Fruit fly (Drosophila melanogaster) whole organism, embryonic: ENCODE data around the gene CG14300.

Source experiments
- Asciz ChIP-seq: fragments of 200-800 bp; sonication (Bioruptor generic); optimal IDR thresholded peaks from 2 replicates; lab custom pipeline; 2017; ENCODE audit warnings: missing biosample characterization, mild to moderate bottlenecking, missing genetic modification characterization, missing genetic modification reagents
- Atf-2 ChIP-seq: fragments of 200-800 bp; sonication (Bioruptor generic); optimal IDR thresholded peaks from 2 replicates; lab custom pipeline; 2016; ENCODE audit warnings: missing biosample characterization, missing genetic modification characterization
- Bgb ChIP-seq: fragments of 200-800 bp; sonication (Bioruptor generic); IDR thresholded peaks from 2 replicates; pipeline ENCODE4 v1.3.6; 2022; ENCODE audit warnings: missing biosample characterization, missing genetic modification characterization; ENCODE audit not compliant: partially characterized antibody
- CG10565 ChIP-seq: fragments of 200-800 bp; sonication (Bioruptor generic); optimal IDR thresholded peaks from 3 replicates; lab custom pipeline; 2016; ENCODE audit warnings: missing biosample characterization, mild to moderate bottlenecking, missing genetic modification characterization
- CG11560 ChIP-seq: fragments of 200-800 bp; sonication (Bioruptor generic); IDR thresholded peaks from 3 replicates; pipeline ENCODE4 v1.3.6; 2022; ENCODE audit warnings: missing biosample characterization, missing genetic modification characterization
- CG13287 ChIP-seq: fragments of 200-800 bp; sonication (Bioruptor generic); IDR thresholded peaks from 2 replicates; pipeline ENCODE4 v1.3.6; 2022; ENCODE audit warnings: missing biosample characterization, missing genetic modification characterization; ENCODE audit not compliant: partially characterized antibody
- CG13296 ChIP-seq: fragments of 200-800 bp; sonication (Bioruptor generic); optimal IDR thresholded peaks from 3 replicates; lab custom pipeline; 2018; ENCODE audit warnings: missing biosample characterization, mild to moderate bottlenecking, missing genetic modification characterization
- CG13424 ChIP-seq: fragments of 200-800 bp; sonication (Bioruptor generic); optimal IDR thresholded peaks from 2 replicates; lab custom pipeline; 2019; ENCODE audit warnings: missing biosample characterization, mild to moderate bottlenecking, missing genetic modification characterization, moderate library complexity
- CG14441 ChIP-seq: fragments of 200-800 bp; sonication (Bioruptor generic); IDR thresholded peaks from 2 replicates; pipeline ENCODE4 v1.3.6; 2022; ENCODE audit warnings: missing biosample characterization, missing genetic modification characterization
- CG14667 ChIP-seq: fragments of 200-800 bp; sonication (Bioruptor generic); IDR thresholded peaks from 2 replicates; pipeline ENCODE4 v1.3.6; 2022; ENCODE audit warnings: missing biosample characterization, missing genetic modification characterization
- CG14965 ChIP-seq: fragments of 200-800 bp; sonication (Bioruptor generic); optimal IDR thresholded peaks from 2 replicates; lab custom pipeline; 2016; ENCODE audit warnings: missing biosample characterization, missing genetic modification characterization, borderline replicate concordance
- CG1602 ChIP-seq: fragments of 200-800 bp; sonication (Bioruptor generic); optimal IDR thresholded peaks from 3 replicates; lab custom pipeline; 2016; ENCODE audit warnings: missing biosample characterization, missing genetic modification characterization
- CG17802 ChIP-seq: fragments of 200-800 bp; sonication (Bioruptor generic); optimal IDR thresholded peaks from 2 replicates; lab custom pipeline; 2018; ENCODE audit warnings: missing biosample characterization, mild to moderate bottlenecking, missing genetic modification characterization, moderate library complexity
- CG18619 ChIP-seq: fragments of 200-800 bp; sonication (Bioruptor generic); optimal IDR thresholded peaks from 3 replicates; lab custom pipeline; 2017; ENCODE audit warnings: missing biosample characterization, mild to moderate bottlenecking, missing genetic modification characterization
- CG2129 ChIP-seq: fragments of 200-800 bp; sonication (Bioruptor generic); IDR thresholded peaks from 2 replicates; pipeline ENCODE4 v1.3.6; 2022; ENCODE audit warnings: missing biosample characterization, missing genetic modification characterization; ENCODE audit not compliant: partially characterized antibody
- CG2889 ChIP-seq: fragments of 200-800 bp; sonication (Bioruptor generic); IDR thresholded peaks from 3 replicates; pipeline ENCODE4 v1.3.6; 2022; ENCODE audit warnings: missing biosample characterization, missing genetic modification characterization
- CG32767 ChIP-seq: fragments of 200-800 bp; sonication (Bioruptor generic); IDR thresholded peaks from 2 replicates; pipeline ENCODE4 v1.3.6; 2022; ENCODE audit warnings: missing biosample characterization, missing genetic modification characterization
- CG3281 ChIP-seq: fragments of 200-800 bp; sonication (Bioruptor generic); optimal IDR thresholded peaks from 3 replicates; lab custom pipeline; 2017; ENCODE audit warnings: missing biosample characterization, mild to moderate bottlenecking, missing genetic modification characterization
- CG7963 ChIP-seq: fragments of 200-800 bp; sonication (Bioruptor generic); IDR thresholded peaks from 3 replicates; pipeline ENCODE4 v1.3.6; 2022; ENCODE audit warnings: missing biosample characterization, missing genetic modification characterization; ENCODE audit not compliant: partially characterized antibody
- CTCF ChIP-seq: fragments of 200-800 bp; sonication (Bioruptor generic); optimal IDR thresholded peaks from 2 replicates; lab custom pipeline; 2017; ENCODE audit warnings: missing biosample characterization, mild to moderate bottlenecking, missing genetic modification characterization, moderate library complexity
- Dip2 ChIP-seq: fragments of 200-800 bp; sonication (Bioruptor generic); IDR thresholded peaks from 2 replicates; pipeline ENCODE4 v1.3.6; 2022; ENCODE audit warnings: missing biosample characterization, missing genetic modification characterization
- E2f1 ChIP-seq: fragments of 200-800 bp; sonication (Bioruptor generic); IDR thresholded peaks from 2 replicates; pipeline ENCODE4 v1.3.6; 2022; ENCODE audit warnings: missing biosample characterization, missing genetic modification characterization
- E2f2 ChIP-seq: fragments of 200-800 bp; sonication (Bioruptor generic); IDR thresholded peaks from 2 replicates; pipeline ENCODE4 v1.3.6; 2022; ENCODE audit warnings: missing biosample characterization, missing genetic modification characterization
- ERR ChIP-seq: fragments of 200-800 bp; sonication (Bioruptor generic); optimal IDR thresholded peaks from 2 replicates; lab custom pipeline; 2016; ENCODE audit warnings: missing biosample characterization, missing genetic modification characterization
- Ets97D ChIP-seq: fragments of 200-800 bp; sonication (Bioruptor generic); optimal IDR thresholded peaks from 3 replicates; lab custom pipeline; 2016; ENCODE audit warnings: missing biosample characterization, missing genetic modification characterization
- Gsc ChIP-seq: fragments of 200-800 bp; sonication (Bioruptor generic); IDR thresholded peaks from 2 replicates; pipeline ENCODE4 v1.3.6; 2022; ENCODE audit warnings: missing biosample characterization, missing genetic modification characterization
- HmgD ChIP-seq: fragments of 200-800 bp; sonication (Bioruptor generic); optimal IDR thresholded peaks from 3 replicates; lab custom pipeline; 2016; ENCODE audit warnings: missing biosample characterization, missing genetic modification characterization
- Lhr ChIP-seq: fragments of 200-800 bp; sonication (Bioruptor generic); optimal IDR thresholded peaks from 3 replicates; lab custom pipeline; 2017; ENCODE audit warnings: mild to moderate bottlenecking, missing biosample characterization, missing genetic modification reagents, missing genetic modification characterization
- Pdp1 ChIP-seq, 2 experiments: fragments of 200-800 bp; sonication (Bioruptor generic); optimal IDR thresholded peaks; 3 replicates each; lab custom pipeline; 2016; ENCODE audit warnings: missing biosample characterization in 2 of 2, missing genetic modification characterization in 2 of 2, mild to moderate bottlenecking in 1 of 2, moderate library complexity in 1 of 2
- Taf1 ChIP-seq: fragments of 200-800 bp; sonication (Bioruptor generic); IDR thresholded peaks from 2 replicates; pipeline ENCODE4 v1.3.6; 2022; ENCODE audit warnings: missing biosample characterization, missing genetic modification characterization
- amos ChIP-seq: fragments of 200-800 bp; sonication (Bioruptor generic); IDR thresholded peaks from 2 replicates; pipeline ENCODE4 v1.3.6; 2022; ENCODE audit warnings: missing biosample characterization, missing genetic modification characterization; ENCODE audit not compliant: partially characterized antibody
- ash1 ChIP-seq: fragments of 200-800 bp; sonication (Bioruptor generic); optimal IDR thresholded peaks from 2 replicates; lab custom pipeline; 2018; ENCODE audit warnings: missing biosample characterization, mild to moderate bottlenecking, missing genetic modification characterization
- bigmax ChIP-seq: fragments of 200-800 bp; sonication (Bioruptor generic); optimal IDR thresholded peaks from 2 replicates; lab custom pipeline; 2018; ENCODE audit warnings: missing biosample characterization, mild to moderate bottlenecking, missing genetic modification characterization
- bsh ChIP-seq, 2 experiments: fragments of 200-800 bp; sonication (Bioruptor generic); optimal IDR thresholded peaks; 2 replicates each; lab custom pipeline; 2017 to 2018; ENCODE audit warnings: mild to moderate bottlenecking in 2 of 2, missing biosample characterization in 2 of 2, missing genetic modification characterization in 2 of 2, moderate library complexity in 1 of 2
- cas ChIP-seq: fragments of 200-800 bp; sonication (Bioruptor generic); IDR thresholded peaks from 2 replicates; pipeline ENCODE4 v1.3.6; 2022; ENCODE audit warnings: missing biosample characterization, missing genetic modification characterization
- cg ChIP-seq: fragments of 200-800 bp; sonication (Bioruptor generic); optimal IDR thresholded peaks from 3 replicates; lab custom pipeline; 2019; ENCODE audit warnings: missing biosample characterization, mild to moderate bottlenecking, missing genetic modification characterization, moderate library complexity
- danr ChIP-seq: fragments of 200-800 bp; sonication (Bioruptor generic); IDR thresholded peaks from 2 replicates; pipeline ENCODE4 v1.3.6; 2022; ENCODE audit warnings: missing biosample characterization, missing genetic modification characterization
- dati ChIP-seq: fragments of 200-800 bp; sonication (Bioruptor generic); IDR thresholded peaks from 2 replicates; pipeline ENCODE4 v1.3.6; 2022; ENCODE audit warnings: missing biosample characterization, missing genetic modification characterization
- gcm ChIP-seq: fragments of 200-800 bp; sonication (Bioruptor generic); optimal IDR thresholded peaks from 2 replicates; lab custom pipeline; 2019; ENCODE audit warnings: missing biosample characterization, mild to moderate bottlenecking, missing genetic modification characterization, moderate library complexity
- hth ChIP-seq: fragments of >200 bp; optimal IDR thresholded peaks from 2 replicates; lab custom pipeline; 2017; ENCODE audit warnings: inconsistent platforms
- ind ChIP-seq: fragments of 200-800 bp; sonication (Bioruptor generic); optimal IDR thresholded peaks from 3 replicates; lab custom pipeline; 2016; ENCODE audit warnings: missing biosample characterization, missing genetic modification characterization
- jigr1 ChIP-seq: fragments of 200-800 bp; sonication (Bioruptor generic); IDR thresholded peaks from 3 replicates; pipeline ENCODE4 v1.3.6; 2022; ENCODE audit warnings: missing biosample characterization, missing genetic modification characterization
- ken ChIP-seq: fragments of 200-800 bp; sonication (Bioruptor generic); IDR thresholded peaks from 3 replicates; pipeline ENCODE4 v1.3.6; 2022; ENCODE audit warnings: missing biosample characterization, missing genetic modification characterization
- lola ChIP-seq, 3 experiments: fragments of >200 bp in 2 of 3; fragments of 200-800 bp in 1 of 3; sonication (Bioruptor generic) in 1 of 3; optimal IDR thresholded peaks; 2 replicates each; lab custom pipeline; 2017 to 2019; ENCODE audit warnings: missing biosample characterization in 3 of 3, missing genetic modification characterization in 3 of 3, mild to moderate bottlenecking in 1 of 3, moderate library complexity in 1 of 3
- oc ChIP-seq: fragments of 200-800 bp; sonication (Bioruptor generic); optimal IDR thresholded peaks from 2 replicates; lab custom pipeline; 2018; ENCODE audit warnings: missing biosample characterization, mild to moderate bottlenecking, missing genetic modification characterization, moderate library complexity
- sob ChIP-seq: fragments of 200-800 bp; sonication (Bioruptor generic); IDR thresholded peaks from 2 replicates; pipeline ENCODE4 v1.3.6; 2022; ENCODE audit warnings: missing biosample characterization, missing genetic modification characterization
- sqz ChIP-seq: fragments of 200-800 bp; sonication (Bioruptor generic); optimal IDR thresholded peaks from 3 replicates; lab custom pipeline; 2018; ENCODE audit warnings: missing biosample characterization, mild to moderate bottlenecking, missing genetic modification characterization
- wdn ChIP-seq: fragments of 200-800 bp; sonication (Bioruptor generic); IDR thresholded peaks from 2 replicates; pipeline ENCODE4 v1.3.6; 2022; ENCODE audit warnings: missing biosample characterization, missing genetic modification characterization
- zen ChIP-seq: fragments of 200-800 bp; sonication (Bioruptor generic); optimal IDR thresholded peaks from 3 replicates; lab custom pipeline; 2018; ENCODE audit warnings: missing biosample characterization, mild to moderate bottlenecking, missing genetic modification characterization, moderate library complexity

Gene CG14300

DNA sequence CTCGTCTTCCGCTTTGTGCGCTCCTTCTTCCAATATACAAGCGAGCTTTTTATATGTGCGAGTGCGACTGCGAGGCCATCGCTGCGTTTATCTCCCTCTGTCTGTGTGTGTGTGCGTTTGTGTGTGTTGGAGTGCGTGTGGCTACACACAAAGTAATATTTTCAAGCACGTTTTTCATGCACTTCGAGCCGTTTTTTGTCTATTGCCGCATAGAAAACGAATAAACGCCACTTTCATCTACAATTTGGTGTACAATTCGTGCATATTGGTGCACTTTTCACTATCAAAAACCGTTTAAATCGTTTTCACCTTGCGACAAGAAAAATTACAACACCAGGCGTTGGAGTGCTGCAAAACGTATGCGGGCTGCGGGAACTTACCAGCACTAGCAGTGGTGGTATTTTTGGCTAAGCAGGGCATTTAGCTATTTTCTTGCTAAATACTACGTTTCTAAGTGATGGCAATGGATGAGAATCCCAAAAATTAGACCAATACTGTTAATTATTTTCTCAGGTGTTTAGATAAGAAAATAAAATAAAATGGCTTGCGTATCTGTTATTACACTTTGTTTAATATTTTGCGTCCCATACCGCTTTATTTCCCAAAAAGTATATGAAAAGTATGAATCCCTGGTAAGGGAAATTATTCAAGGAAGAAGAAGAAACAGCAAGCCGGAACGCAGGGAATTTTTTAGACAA lies 34.4 kb downstream of the CG14300 start, which contains the start of the genes CG31224 and CstF64 (continued):
- TF ChIP-seq ERR (GFP tag; lab: Kevin White, UChicago), result peak; percentile 85
- TF ChIP-seq E2f2, result peak; percentile 71; the same call in 1 of the 2 replicates
- peak; percentile 86 for TF ChIP-seq HmgD
- TF ChIP-seq CG2889 (GFP tag; lab: Robert Waterston, UW), result peak; percentile 33; the same call in 1 of the 3 replicates
- TF ChIP-seq CG2129, result no peak
- TF ChIP-seq CG17802 (tag; lab: Kevin White, UChicago), result peak; percentile 28
- peak; percentile 78; the same call in 2 of the 3 replicates for TF ChIP-seq ken
- no peak for TF ChIP-seq ash1 (GFP tag; lab: Kevin White, UChicago)
- TF ChIP-seq oc (tag; lab: Kevin White, UChicago), result peak; percentile 67
- TF ChIP-seq dati (GFP tag; lab: Robert Waterston, UW), result peak; percentile 52; the same call in 1 of the 2 replicates
- peak; percentile 86 to 94 for TF ChIP-seq Pdp1 (GFP tag; optimal IDR thresholded peaks at IDR 0.05; lab: Kevin White, UChicago)
- TF ChIP-seq Lhr (GFP tag; lab: Kevin White, UChicago), result no peak
- no peak for TF ChIP-seq CTCF
- peak; percentile 76 for TF ChIP-seq E2f1 (GFP tag; lab: Robert Waterston, UW)
- TF ChIP-seq CG10565 (GFP tag; lab: Kevin White, UChicago), result peak; percentile 12
- TF ChIP-seq CG3281, result peak; percentile 85
- TF ChIP-seq sob (GFP tag; lab: Robert Waterston, UW), result peak; percentile 85
- TF ChIP-seq CG14441 (GFP tag; lab: Robert Waterston, UW), result peak; percentile 85
- peak in 1 of 3 experiments; percentile 78 for TF ChIP-seq lola (GFP tag; optimal IDR thresholded peaks at IDR 0.05; lab: Kevin White, UChicago)
- 0 out of 3 replicates have a peak, but pooled peaks have one; percentile 8 for TF ChIP-seq jigr1 (GFP tag; lab: Robert Waterston, UW)
- no peak for TF ChIP-seq Bgb (GFP tag; lab: Robert Waterston, UW)
- TF ChIP-seq wdn (GFP tag; lab: Robert Waterston, UW), result peak; percentile 72
- TF ChIP-seq CG14667 (GFP tag; lab: Robert Waterston, UW), result peak; percentile 76
- peak; percentile 54; the same call in 1 of the 2 replicates for TF ChIP-seq Taf1 (GFP tag; lab: Robert Waterston, UW)
- peak; percentile 83 for TF ChIP-seq CG13424 (tag; lab: Kevin White, UChicago)
- TF ChIP-seq zen, result peak; percentile 84
- no peak for TF ChIP-seq hth (lab: Kevin White, UChicago)
- TF ChIP-seq CG14965 (GFP tag; lab: Kevin White, UChicago), result peak; percentile 52
- TF ChIP-seq bsh (GFP tag; optimal IDR thresholded peaks at IDR 0.05; lab: Kevin White, UChicago), result peak in 1 of 2 experiments; percentile 82
- peak; percentile 89 for TF ChIP-seq CG1602
- TF ChIP-seq amos (GFP tag; lab: Robert Waterston, UW), result peak; percentile 35; the same call in 1 of the 2 replicates
- TF ChIP-seq CG18619 (GFP tag; lab: Kevin White, UChicago), result peak; percentile 81
- TF ChIP-seq Dip2, result no peak
- peak; percentile 84 for TF ChIP-seq Atf-2 (GFP tag; lab: Kevin White, UChicago)
- TF ChIP-seq gcm, result peak; percentile 82
- TF ChIP-seq Ets97D, result peak; percentile 94
- TF ChIP-seq CG7963 (GFP tag; lab: Robert Waterston, UW), result no peak
- TF ChIP-seq cg (GFP tag; lab: Kevin White, UChicago), result peak; percentile 96
- peak; percentile 51; the same call in 1 of the 2 replicates for TF ChIP-seq cas (GFP tag; lab: Robert Waterston, UW)
- no peak; the same call in 1 of the 2 replicates for TF ChIP-seq danr (GFP tag; lab: Robert Waterston, UW)
- peak; percentile 72 for TF ChIP-seq CG13296 (GFP tag; lab: Kevin White, UChicago)
- TF ChIP-seq Asciz, result peak; percentile 37
- TF ChIP-seq sqz, result no peak
- TF ChIP-seq bigmax (GFP tag; lab: Kevin White, UChicago), result no peak
- 0 out of 2 replicates have a peak, but pooled peaks have one; percentile 9 for TF ChIP-seq Gsc (GFP tag; lab: Robert Waterston, UW)
- TF ChIP-seq CG11560 (tag; lab: Robert Waterston, UW), result peak; percentile 54; the same call in 2 of the 3 replicates
- TF ChIP-seq CG32767 (GFP tag; lab: Robert Waterston, UW), result peak; percentile 66; the same call in 1 of the 2 replicates
- peak; percentile 88 for TF ChIP-seq ind
- no peak; the same call in none of the 2 replicates for TF ChIP-seq CG13287
